Worm (Caenorhabditis elegans) whole organism, mixed stage, embryonic: Measurements from ENCODE around the gene F59B1.6.
A peak's percentile ranks its signal among the peaks of the same experiment; 100 is the strongest.

Experiments
- M03D4.4 ChIP-seq: sonication (generic microtip); optimal IDR thresholded peaks from 2 replicates; lab custom pipeline; 2017; ENCODE audit warnings: mild to moderate bottlenecking, missing genetic modification characterization, missing compliant biosample characterization
- bed-3 ChIP-seq: fragments of 200-800 bp; sonication (Bioruptor generic); optimal IDR thresholded peaks from 3 replicates; lab custom pipeline; 2018; ENCODE audit warnings: mild to moderate bottlenecking, missing genetic modification characterization, moderate library complexity, missing compliant biosample characterization
- blmp-1 ChIP-seq: fragments of 150-350 bp; optimal IDR thresholded peaks from 2 replicates; lab custom pipeline; 2014; ENCODE audit warnings: missing biosample characterization, missing genetic modification characterization
- ceh-43 ChIP-seq: fragments of 200-800 bp; sonication (Bioruptor generic); optimal IDR thresholded peaks from 2 replicates; lab custom pipeline; 2018; ENCODE audit warnings: mild to moderate bottlenecking, missing genetic modification characterization, moderate library complexity, missing compliant biosample characterization
- ces-1 ChIP-seq: fragments of 150-350 bp; optimal IDR thresholded peaks from 2 replicates; lab custom pipeline; 2014; ENCODE audit warnings: missing biosample characterization, missing genetic modification reagents, missing genetic modification characterization
- cnd-1 ChIP-seq: fragments of 200-800 bp; sonication (Bioruptor generic); optimal IDR thresholded peaks from 2 replicates; lab custom pipeline; 2018; ENCODE audit warnings: mild to moderate bottlenecking, missing genetic modification characterization, missing compliant biosample characterization
- drap-1 ChIP-seq: fragments of 200-800 bp; sonication (Bioruptor generic); optimal IDR thresholded peaks from 3 replicates; lab custom pipeline; 2018; ENCODE audit warnings: mild to moderate bottlenecking, missing genetic modification characterization, missing compliant biosample characterization
- elt-1 ChIP-seq: sonication (generic microtip); optimal IDR thresholded peaks from 2 replicates; lab custom pipeline; 2017; ENCODE audit warnings: missing genetic modification characterization, mild to moderate bottlenecking, missing compliant biosample characterization, antibody characterized with exemption, moderate library complexity, borderline replicate concordance; ENCODE audit not compliant: insufficient read depth
- elt-3 ChIP-seq: fragments of 150-350 bp; optimal IDR thresholded peaks from 2 replicates; lab custom pipeline; 2014; ENCODE audit warnings: missing biosample characterization, missing genetic modification characterization
- ham-2 ChIP-seq: fragments of 200-800 bp; sonication (Bioruptor generic); optimal IDR thresholded peaks from 2 replicates; lab custom pipeline; 2018; ENCODE audit warnings: mild to moderate bottlenecking, missing genetic modification characterization, missing compliant biosample characterization
- hlh-1 ChIP-seq: fragments of 150-350 bp; optimal IDR thresholded peaks from 2 replicates; lab custom pipeline; 2014; ENCODE audit warnings: missing biosample characterization, missing genetic modification reagents, missing genetic modification characterization
- lin-32 ChIP-seq: fragments of 200-800 bp; sonication (Bioruptor generic); optimal IDR thresholded peaks from 2 replicates; lab custom pipeline; 2018; ENCODE audit warnings: mild to moderate bottlenecking, missing genetic modification characterization, missing compliant biosample characterization
- mab-5 ChIP-seq: fragments of 150-350 bp; optimal IDR thresholded peaks from 2 replicates; lab custom pipeline; 2014; ENCODE audit warnings: missing biosample characterization, missing genetic modification characterization
- mep-1 ChIP-seq: fragments of 150-350 bp; optimal IDR thresholded peaks from 2 replicates; lab custom pipeline; 2017; ENCODE audit warnings: missing biosample characterization, missing genetic modification reagents, missing genetic modification characterization, inconsistent platforms
- mls-2 ChIP-seq: sonication (generic microtip); optimal IDR thresholded peaks from 2 replicates; lab custom pipeline; 2016; ENCODE audit warnings: mild to moderate bottlenecking, missing genetic modification characterization, moderate library complexity, missing compliant biosample characterization
- nhr-12 ChIP-seq: fragments of 150-350 bp; optimal IDR thresholded peaks from 2 replicates; lab custom pipeline; 2014; ENCODE audit warnings: missing biosample characterization, missing genetic modification characterization
- nhr-2 ChIP-seq: fragments of 150-350 bp; optimal IDR thresholded peaks from 2 replicates; lab custom pipeline; 2014; ENCODE audit warnings: missing biosample characterization, missing genetic modification characterization
- nhr-28 ChIP-seq: fragments of 150-350 bp; optimal IDR thresholded peaks from 2 replicates; lab custom pipeline; 2014; ENCODE audit warnings: missing biosample characterization, missing genetic modification characterization
- nhr-76 ChIP-seq: sonication (generic microtip); optimal IDR thresholded peaks from 2 replicates; lab custom pipeline; 2017; ENCODE audit warnings: missing biosample characterization, missing genetic modification characterization
- pha-4 ChIP-seq: fragments of 150-350 bp; optimal IDR thresholded peaks from 2 replicates; lab custom pipeline; 2018; ENCODE audit warnings: missing biosample characterization, missing genetic modification reagents, missing genetic modification characterization
- snpc-4 ChIP-seq: fragments of 150-350 bp; optimal IDR thresholded peaks from 2 replicates; lab custom pipeline; 2014; ENCODE audit warnings: missing biosample characterization, missing genetic modification characterization
- sptf-1 ChIP-seq: sonication (generic microtip); optimal IDR thresholded peaks from 2 replicates; lab custom pipeline; 2017; ENCODE audit warnings: mild to moderate bottlenecking, missing genetic modification characterization, moderate library complexity, missing compliant biosample characterization
- unc-120 ChIP-seq: sonication (generic microtip); optimal IDR thresholded peaks from 2 replicates; lab custom pipeline; 2017; ENCODE audit warnings: missing genetic modification characterization, missing compliant biosample characterization; ENCODE audit not compliant: poor library complexity, severe bottlenecking
- unc-39 ChIP-seq: fragments of 150-350 bp; optimal IDR thresholded peaks from 2 replicates; lab custom pipeline; 2014; ENCODE audit warnings: missing biosample characterization, missing genetic modification characterization
- unc-62 ChIP-seq: fragments of 150-350 bp; optimal IDR thresholded peaks from 2 replicates; lab custom pipeline; 2014; ENCODE audit warnings: missing biosample characterization, missing genetic modification reagents, missing genetic modification characterization
- zip-8 ChIP-seq: fragments of 150-350 bp; optimal IDR thresholded peaks from 2 replicates; lab custom pipeline; 2014; ENCODE audit warnings: missing biosample characterization, missing genetic modification characterization
- ztf-11 ChIP-seq: fragments of 150-350 bp; optimal IDR thresholded peaks from 2 replicates; lab custom pipeline; 2014; ENCODE audit warnings: missing biosample characterization, missing genetic modification characterization

Gene F59B1.6

DNA sequence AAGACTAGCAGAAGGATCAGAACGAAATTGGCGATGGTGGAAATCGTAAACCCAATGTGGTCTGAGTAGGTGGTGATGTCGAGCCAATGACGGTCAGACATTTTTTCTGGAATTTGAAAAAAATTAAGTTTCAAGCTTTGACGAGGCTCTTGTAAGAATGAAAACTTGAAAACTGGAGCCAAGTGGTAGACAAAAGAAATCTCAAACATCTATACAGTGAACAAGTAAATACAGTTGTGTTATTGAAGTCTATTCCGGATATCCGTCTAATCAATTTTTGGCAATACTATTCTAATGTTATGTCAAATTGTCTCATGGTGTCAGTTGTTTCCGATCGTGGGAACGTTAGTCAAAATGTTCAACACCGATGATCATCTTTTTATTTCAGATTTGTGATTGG, 35.4 kb upstream of the F59B1.6 start, which contains the start of gene str-113:
Gene str-113 (minus strand): TSS at position 101 of the 400 bp plus-strand sequence.
- TF ChIP-seq nhr-76 (tag; lab: Kevin White, UChicago): no peak
- no peak for TF ChIP-seq mls-2 (tag; lab: Kevin White, UChicago)
- no peak for TF ChIP-seq nhr-28 (tag; lab: Kevin White, UChicago)
- TF ChIP-seq hlh-1 (tag; lab: Kevin White, UChicago): no peak
- TF ChIP-seq blmp-1 (tag; lab: Kevin White, UChicago): no peak
- no peak for TF ChIP-seq mab-5 (tag; lab: Kevin White, UChicago)
- TF ChIP-seq nhr-12 (tag; lab: Kevin White, UChicago): no peak
- TF ChIP-seq unc-39: no peak
- TF ChIP-seq mep-1 (tag; lab: Kevin White, UChicago): no peak
- TF ChIP-seq ztf-11 (tag; lab: Kevin White, UChicago): no peak
- no peak for TF ChIP-seq bed-3 (GFP tag; lab: Kevin White, UChicago)
- no peak for TF ChIP-seq lin-32 (GFP tag; lab: Kevin White, UChicago)
- TF ChIP-seq snpc-4 (tag; lab: Kevin White, UChicago): no peak

DNA sequence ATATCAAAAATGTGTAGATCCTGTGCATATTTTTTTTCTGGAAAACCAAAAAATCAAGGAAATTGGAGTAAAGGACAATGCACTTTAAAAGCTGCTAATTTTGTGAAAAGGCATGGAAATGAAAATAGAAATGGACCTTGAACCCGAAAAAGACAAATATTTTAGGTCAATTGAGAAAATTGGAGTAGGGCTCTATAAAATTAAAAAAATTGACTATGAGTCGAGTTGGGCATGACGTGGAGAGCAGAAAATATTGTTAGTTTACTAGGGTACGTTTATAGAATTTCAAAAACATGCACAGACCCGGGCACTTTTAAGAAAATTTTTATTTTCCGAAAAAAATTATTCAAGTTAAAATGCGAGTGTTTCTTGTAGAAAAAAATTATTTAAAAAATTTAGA, 28.0 kb upstream of the F59B1.6 start, which contains the start of gene acr-23:
Gene acr-23 (minus strand): TSS at position 101 of the 400 bp plus-strand sequence.
- TF ChIP-seq mep-1 (tag; lab: Kevin White, UChicago): no peak
- TF ChIP-seq lin-32 (GFP tag; lab: Kevin White, UChicago): no peak
- TF ChIP-seq nhr-76 (tag; lab: Kevin White, UChicago): no peak
- no peak for TF ChIP-seq nhr-28 (tag; lab: Kevin White, UChicago)
- no peak for TF ChIP-seq ceh-43 (GFP tag; lab: Kevin White, UChicago)
- TF ChIP-seq hlh-1 (tag; lab: Kevin White, UChicago): no peak
- TF ChIP-seq nhr-2 (tag; lab: Kevin White, UChicago): no peak
- TF ChIP-seq elt-1 (tag; lab: Kevin White, UChicago): no peak
- no peak for TF ChIP-seq elt-3 (tag; lab: Kevin White, UChicago)

DNA sequence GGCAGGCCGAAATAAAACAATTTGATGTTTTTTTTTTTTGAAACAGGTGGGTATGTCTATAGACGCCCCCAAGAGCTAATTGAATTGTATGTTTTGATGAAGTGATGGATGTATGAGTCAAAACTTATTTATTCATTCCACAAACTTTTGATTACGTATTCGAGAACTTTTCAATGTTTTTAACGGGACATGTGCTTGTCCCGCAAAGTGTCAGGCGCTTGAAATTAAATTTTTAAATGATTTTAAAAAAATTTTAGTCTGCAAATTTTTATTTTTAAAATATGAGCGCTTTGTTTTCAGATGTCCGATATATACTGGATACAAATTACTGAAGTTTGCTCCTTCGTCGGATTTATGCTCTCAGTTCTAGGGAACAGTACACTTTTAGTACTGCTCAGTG, 18.0 kb upstream of the F59B1.6 start, which contains the start of gene str-114:
Gene str-114 (plus strand): TSS at position 301 of the 400 bp plus-strand sequence.
- TF ChIP-seq unc-120 (tag; lab: Kevin White, UChicago) (no peak), blmp-1 (tag; lab: Kevin White, UChicago) (no peak), M03D4.4 (no peak), mep-1 (tag; lab: Kevin White, UChicago) (no peak), mab-5 (tag; lab: Kevin White, UChicago) (no peak), zip-8 (no peak), lin-32 (GFP tag; lab: Kevin White, UChicago) (no peak)
- TF ChIP-seq, all 35 proteins: peak for 0

- TF ChIP-seq bed-3 (GFP tag; lab: Kevin White, UChicago) (no peak), unc-62 (GFP tag; lab: Kevin White, UChicago) (no peak), ham-2 (GFP tag; lab: Kevin White, UChicago) (no peak), mep-1 (tag; lab: Kevin White, UChicago) (no peak)
These were observed 16.4 kb upstream of the F59B1.6 start, which contains the start of gene F59B1.10 for ce11 chrV:3647862-3648261. F59B1.10 (minus strand) TSS chrV:3647962.

ce11 chrV:3644193-3644693, 12.8 kb upstream of the F59B1.6 start, which contains the start of gene F59B1.8:
F59B1.8 (minus strand) TSS chrV:3644243.
- no peak for TF ChIP-seq mab-5 (tag; lab: Kevin White, UChicago)
- TF ChIP-seq unc-62 (GFP tag; lab: Kevin White, UChicago): peak; percentile 2
- TF ChIP-seq zip-8: peak; percentile 54
- TF ChIP-seq ces-1 (GFP tag; lab: Kevin White, UChicago): no peak
- TF ChIP-seq sptf-1 (tag; lab: Kevin White, UChicago): no peak
- TF ChIP-seq nhr-2 (tag; lab: Kevin White, UChicago): peak; percentile 45

DNA sequence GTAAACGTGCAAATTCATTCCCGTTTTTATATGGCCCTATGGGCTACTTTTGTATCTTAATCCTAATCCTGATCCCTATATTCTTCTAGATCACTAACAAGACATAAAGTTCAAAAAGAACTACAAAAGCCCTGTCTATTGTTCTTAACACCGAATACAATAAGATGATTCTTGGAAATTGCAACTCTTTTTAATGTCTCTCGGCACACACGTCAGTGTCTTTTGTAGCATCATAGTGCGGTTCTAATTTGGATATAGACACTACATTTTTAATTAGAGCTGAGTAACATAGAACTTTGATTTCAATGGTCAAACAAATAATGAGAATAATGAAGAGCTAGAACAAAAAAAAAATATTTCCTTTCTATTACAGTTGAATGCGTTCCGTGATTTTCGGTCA, 8.4 kb upstream of the F59B1.6 start:
- TF ChIP-seq mep-1 (tag; lab: Kevin White, UChicago) (no peak), drap-1 (GFP tag; lab: Kevin White, UChicago) (no peak), cnd-1 (no peak), unc-120 (tag; lab: Kevin White, UChicago) (no peak), sptf-1 (tag; lab: Kevin White, UChicago) (no peak), M03D4.4 (no peak), blmp-1 (tag; lab: Kevin White, UChicago) (no peak), ceh-43 (GFP tag; lab: Kevin White, UChicago) (no peak), pha-4 (no peak), zip-8 (no peak), mls-2 (tag; lab: Kevin White, UChicago) (no peak), snpc-4 (tag; lab: Kevin White, UChicago) (no peak)
- TF ChIP-seq, all 35 proteins: peak for 0
